Fruit fly (Drosophila melanogaster): ENCODE results near the gene CG4598.

Gene CG4598

DNA sequence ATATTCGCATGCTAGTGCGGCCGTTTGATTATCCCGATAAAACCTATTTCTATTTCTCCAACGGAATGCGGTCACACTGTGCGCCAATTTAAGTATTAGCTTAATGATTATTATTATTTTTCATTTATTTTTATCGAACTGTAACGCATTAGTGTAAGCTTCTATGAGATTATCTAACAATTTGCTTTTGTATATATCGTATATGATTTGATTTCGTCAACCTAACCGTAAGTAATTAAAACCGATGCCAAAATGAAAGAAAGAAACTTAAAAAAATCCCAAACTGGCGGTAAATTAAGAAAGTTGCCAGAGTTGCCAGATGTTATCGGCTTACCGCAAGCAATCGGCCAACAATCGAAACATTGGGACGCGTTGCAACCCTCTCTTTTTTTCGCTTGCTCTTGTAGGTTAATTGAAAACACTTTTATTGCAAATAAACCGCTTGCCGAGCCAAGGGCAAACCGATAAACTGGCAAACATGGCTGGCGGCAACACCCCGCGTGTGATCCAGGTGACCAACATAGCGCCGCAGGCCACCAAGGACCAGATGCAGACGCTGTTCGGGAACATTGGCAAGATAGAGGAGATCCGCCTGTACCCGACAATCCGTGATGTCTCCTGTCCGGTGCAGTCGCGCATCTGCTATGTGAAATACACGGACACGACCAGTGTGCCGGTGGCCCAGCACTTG, 5.7 kb upstream of the CG4598 start, which contains the start of the genes Etl1 and Srp54 (continued):
- TF ChIP-seq Xrp1 (GFP tag; IDR thresholded peaks at IDR 0.05) (no peak), CG5245 (GFP tag; optimal IDR thresholded peaks at IDR 0.05) (no peak), hth (optimal IDR thresholded peaks at IDR 0.05) (no peak), phol (tag; optimal IDR thresholded peaks at IDR 0.05) (peak; percentile 42), pros (GFP tag; optimal IDR thresholded peaks at IDR 0.05) (no peak), Tbp (GFP tag; optimal IDR thresholded peaks at IDR 0.05) (no peak), CG17385 (GFP tag; optimal IDR thresholded peaks at IDR 0.05) (no peak), CG7271 (tag; optimal IDR thresholded peaks at IDR 0.05) (no peak), Aef1 (GFP tag; IDR thresholded peaks at IDR 0.05) (no peak), bab2 (GFP tag; optimal IDR thresholded peaks at IDR 0.05) (no peak), CG17186 (GFP tag; optimal IDR thresholded peaks at IDR 0.05) (peak; percentile 68), klu (GFP tag; IDR thresholded peaks at IDR 0.05) (no peak), CG1024 (GFP tag; IDR thresholded peaks at IDR 0.05) (no peak), CHES-1-like (GFP tag; optimal IDR thresholded peaks at IDR 0.05) (no peak), Hr78 (GFP tag; optimal IDR thresholded peaks at IDR 0.05) (no peak), CG1647 (GFP tag; optimal IDR thresholded peaks at IDR 0.05) (no peak), trh (GFP tag; optimal IDR thresholded peaks at IDR 0.05) (no peak), CG11093 (GFP tag; IDR thresholded peaks at IDR 0.05) (no peak), nerfin-1 (tag; optimal IDR thresholded peaks at IDR 0.05) (no peak), sr (GFP tag; IDR thresholded peaks at IDR 0.05) (no peak), kah (GFP tag; optimal IDR thresholded peaks at IDR 0.05) (no peak), cad (GFP tag; optimal IDR thresholded peaks at IDR 0.05) (no peak), Fer2 (tag; optimal IDR thresholded peaks at IDR 0.05) (no peak), pzg (GFP tag; optimal IDR thresholded peaks at IDR 0.05) (peak; percentile 43), Abd-B (GFP tag; optimal IDR thresholded peaks at IDR 0.05) (peak; percentile 27), Taf1 (GFP tag; IDR thresholded peaks at IDR 0.05) (no peak), CG11456 (GFP tag; IDR thresholded peaks at IDR 0.05) (no peak), CG13775 (GFP tag; optimal IDR thresholded peaks at IDR 0.05) (no peak), CG13123 (GFP tag; optimal IDR thresholded peaks at IDR 0.05) (no peak), grau (tag; optimal IDR thresholded peaks at IDR 0.05) (no peak), insv (GFP tag; optimal IDR thresholded peaks at IDR 0.05) (no peak), Lpt (GFP tag; optimal IDR thresholded peaks at IDR 0.05) (no peak), salm (tag; optimal IDR thresholded peaks at IDR 0.05) (no peak), ab (GFP tag; optimal IDR thresholded peaks at IDR 0.05) (no peak), CG10565 (GFP tag; optimal IDR thresholded peaks at IDR 0.05) (no peak), MTF-1 (GFP tag; optimal IDR thresholded peaks at IDR 0.05; ENCODE audit: borderline replicate concordance) (no peak), Scr (GFP tag; IDR thresholded peaks at IDR 0.05; ENCODE audit: partially characterized antibody) (peak; percentile 35), Hand (GFP tag; optimal IDR thresholded peaks at IDR 0.05) (no peak), psq (GFP tag; optimal IDR thresholded peaks at IDR 0.05) (no peak), Trl (optimal IDR thresholded peaks at IDR 0.05) (no peak), Trl (GFP tag; optimal IDR thresholded peaks at IDR 0.05) (no peak), knrl (GFP tag; IDR thresholded peaks at IDR 0.05; ENCODE audit: partially characterized antibody) (no peak; the same call in 2 of the 3 replicates), CG8478 (optimal IDR thresholded peaks at IDR 0.05) (no peak), dan (GFP tag; IDR thresholded peaks at IDR 0.05) (no peak), CG12155 (GFP tag; optimal IDR thresholded peaks at IDR 0.05) (no peak), CG9817 (tag; optimal IDR thresholded peaks at IDR 0.05) (no peak), H2.0 (GFP tag; IDR thresholded peaks at IDR 0.05) (no peak), HmgZ (tag; optimal IDR thresholded peaks at IDR 0.05) (no peak), sqz (GFP tag; optimal IDR thresholded peaks at IDR 0.05) (no peak), CG15073 (GFP tag; optimal IDR thresholded peaks at IDR 0.05) (no peak), sima (GFP tag; optimal IDR thresholded peaks at IDR 0.05) (no peak), Spps (tag; optimal IDR thresholded peaks at IDR 0.05) (no peak)

Data from whole organism, embryonic.